Worm (Caenorhabditis elegans) whole organism, mixed stage, embryonic: Measurements from ENCODE around the gene ina-1.

Source experiments
- ces-1 ChIP-seq: fragments of 150-350 bp; optimal IDR thresholded peaks from 2 replicates; lab custom pipeline; 2014; ENCODE audit warnings: missing biosample characterization, missing genetic modification reagents, missing genetic modification characterization
- elt-3 ChIP-seq: fragments of 150-350 bp; optimal IDR thresholded peaks from 2 replicates; lab custom pipeline; 2014; ENCODE audit warnings: missing biosample characterization, missing genetic modification characterization
- hlh-1 ChIP-seq: fragments of 150-350 bp; optimal IDR thresholded peaks from 2 replicates; lab custom pipeline; 2014; ENCODE audit warnings: missing biosample characterization, missing genetic modification reagents, missing genetic modification characterization
- lin-13 ChIP-seq: fragments of 150-350 bp; optimal IDR thresholded peaks from 2 replicates; lab custom pipeline; 2014; ENCODE audit warnings: missing biosample characterization, missing genetic modification characterization
- lin-32 ChIP-seq: fragments of 200-800 bp; sonication (Bioruptor generic); optimal IDR thresholded peaks from 2 replicates; lab custom pipeline; 2018; ENCODE audit warnings: mild to moderate bottlenecking, missing genetic modification characterization, missing compliant biosample characterization
- lsy-2 ChIP-seq: fragments of 150-350 bp; optimal IDR thresholded peaks from 2 replicates; lab custom pipeline; 2014; ENCODE audit warnings: missing biosample characterization, missing genetic modification characterization
- nhr-237 ChIP-seq: fragments of 150-350 bp; optimal IDR thresholded peaks from 2 replicates; lab custom pipeline; 2014; ENCODE audit warnings: missing biosample characterization, missing genetic modification characterization
- nhr-28 ChIP-seq: fragments of 150-350 bp; optimal IDR thresholded peaks from 2 replicates; lab custom pipeline; 2014; ENCODE audit warnings: missing biosample characterization, missing genetic modification characterization
- nhr-76 ChIP-seq: sonication (generic microtip); optimal IDR thresholded peaks from 2 replicates; lab custom pipeline; 2017; ENCODE audit warnings: missing biosample characterization, missing genetic modification characterization
- pha-4 ChIP-seq: fragments of 150-350 bp; optimal IDR thresholded peaks from 2 replicates; lab custom pipeline; 2018; ENCODE audit warnings: missing biosample characterization, missing genetic modification reagents, missing genetic modification characterization
- snpc-4 ChIP-seq: fragments of 150-350 bp; optimal IDR thresholded peaks from 2 replicates; lab custom pipeline; 2014; ENCODE audit warnings: missing biosample characterization, missing genetic modification characterization
- unc-39 ChIP-seq: fragments of 150-350 bp; optimal IDR thresholded peaks from 2 replicates; lab custom pipeline; 2014; ENCODE audit warnings: missing biosample characterization, missing genetic modification characterization
- unc-62 ChIP-seq: fragments of 150-350 bp; optimal IDR thresholded peaks from 2 replicates; lab custom pipeline; 2014; ENCODE audit warnings: missing biosample characterization, missing genetic modification reagents, missing genetic modification characterization

ce11 chrIII:9151782-9152181 lies 20.8 kb downstream of the ina-1 start:
- TF ChIP-seq pha-4 (tag; lab: Kevin White, UChicago) (no peak), elt-3 (tag; lab: Kevin White, UChicago) (no peak), unc-39 (no peak), lsy-2 (no peak), snpc-4 (tag; lab: Kevin White, UChicago) (no peak), nhr-76 (tag; lab: Kevin White, UChicago) (no peak), nhr-237 (no peak), hlh-1 (peak; percentile 34), ces-1 (no peak), lin-13 (no peak), lin-32 (GFP tag; lab: Kevin White, UChicago) (no peak), unc-62 (peak; percentile 5), nhr-28 (tag; lab: Kevin White, UChicago) (no peak)
